Fruit fly (Drosophila melanogaster): Measurements from ENCODE around the gene Cp15.

Gene Cp15

DNA sequence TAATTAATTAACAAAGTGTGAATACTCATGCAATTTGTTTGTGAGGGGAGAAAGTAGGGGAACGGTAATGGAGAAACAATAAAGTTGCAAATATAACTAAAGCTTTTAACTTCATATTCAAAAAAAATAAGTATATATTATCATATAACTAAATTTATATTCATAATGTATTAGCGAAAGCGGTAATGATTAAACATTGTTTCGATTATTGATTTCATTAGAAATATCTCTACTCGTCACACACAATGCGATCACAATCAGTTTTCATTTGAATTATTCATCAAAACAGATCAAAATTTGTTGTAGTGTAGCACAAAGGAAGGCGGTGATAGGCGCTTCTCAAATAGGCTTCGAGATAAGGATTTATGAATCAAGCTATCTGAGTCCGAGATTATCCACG, 27.4 kb downstream of the Cp15 start, which contains the start of gene CG6576:
Gene CG6576, plus strand, starts transcription at position 301 of the 400 bp plus-strand sequence.
- no peak for TF ChIP-seq az2 (GFP tag; optimal IDR thresholded peaks at IDR 0.05)

DNA sequence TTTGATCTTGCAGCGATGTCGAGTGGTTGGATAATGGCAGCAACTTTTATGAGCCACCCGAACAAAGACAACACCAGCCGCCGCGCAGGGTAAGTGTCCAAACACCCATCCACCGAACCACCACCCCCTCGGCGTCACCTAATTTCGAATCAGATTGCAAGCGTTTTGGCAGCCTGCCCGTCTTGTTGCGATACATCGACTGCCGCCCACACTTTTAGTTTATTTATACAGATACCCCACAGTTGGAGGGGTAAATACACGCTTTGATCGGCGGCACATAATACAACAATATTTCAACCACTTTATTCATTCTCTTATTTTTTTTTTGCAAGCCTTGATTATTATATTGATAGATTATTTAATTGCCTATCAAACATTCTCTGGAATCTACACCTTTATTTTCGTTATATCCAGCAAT, 34.8 kb downstream of the Cp15 start:
- peak; percentile 39; the same call in 1 of the 2 replicates for TF ChIP-seq Awh (GFP tag; IDR thresholded peaks at IDR 0.05)
- TF ChIP-seq her (GFP tag; optimal IDR thresholded peaks at IDR 0.05), result no peak
- TF ChIP-seq CG33557 (GFP tag; optimal IDR thresholded peaks at IDR 0.05), result no peak
- peak; percentile 54 for TF ChIP-seq Med (GFP tag)
- no peak for TF ChIP-seq NK7.1 (GFP tag; optimal IDR thresholded peaks at IDR 0.05)
- TF ChIP-seq Rfx (GFP tag; IDR thresholded peaks at IDR 0.05), result peak; percentile 57
- no peak for TF ChIP-seq lov (optimal IDR thresholded peaks at IDR 0.05)
- TF ChIP-seq lov (GFP tag; IDR thresholded peaks at IDR 0.05), result 0 out of 3 replicates have a peak, but pooled peaks have one; percentile 66
- TF ChIP-seq CG10462 (GFP tag; optimal IDR thresholded peaks at IDR 0.05), result peak; percentile 14
- TF ChIP-seq CG34422 (GFP tag; IDR thresholded peaks at IDR 0.05), result peak; percentile 63; the same call in 2 of the 3 replicates
- peak; percentile 3 for TF ChIP-seq shn (GFP tag; optimal IDR thresholded peaks at IDR 0.05)
- no peak for TF ChIP-seq CG8290 (GFP tag; optimal IDR thresholded peaks at IDR 0.05)
- peak in 1 of 2 experiments; percentile 31 for TF ChIP-seq CG8290 (tag; optimal IDR thresholded peaks at IDR 0.05)
- TF ChIP-seq Hey (tag; optimal IDR thresholded peaks at IDR 0.05), result peak; percentile 61
- TF ChIP-seq CG3847 (GFP tag; IDR thresholded peaks at IDR 0.05), result peak; percentile 51; the same call in 1 of the 2 replicates
- no peak for TF ChIP-seq Tbp (GFP tag; optimal IDR thresholded peaks at IDR 0.05)
- TF ChIP-seq ERR (GFP tag; optimal IDR thresholded peaks at IDR 0.05), result no peak
- no peak for TF ChIP-seq CTCF (GFP tag; optimal IDR thresholded peaks at IDR 0.05)
- TF ChIP-seq gfzf (GFP tag; optimal IDR thresholded peaks at IDR 0.05), result no peak
- peak; percentile 44; the same call in 2 of the 3 replicates for TF ChIP-seq CG14050 (GFP tag; IDR thresholded peaks at IDR 0.05)
- TF ChIP-seq Side (GFP tag; optimal IDR thresholded peaks at IDR 0.05), result no peak
- peak; percentile 94; the same call in 3 of the 4 replicates for TF ChIP-seq chinmo (GFP tag; IDR thresholded peaks at IDR 0.05; ENCODE audit: partially characterized antibody)
- no peak for TF ChIP-seq CG43689 (GFP tag; IDR thresholded peaks at IDR 0.05)
- TF ChIP-seq dmrt11E (tag; optimal IDR thresholded peaks at IDR 0.05), result no peak
- peak; percentile 55 for TF ChIP-seq CG31441 (GFP tag; IDR thresholded peaks at IDR 0.05)
- no peak for TF ChIP-seq BtbVII (GFP tag; optimal IDR thresholded peaks at IDR 0.05)
- TF ChIP-seq ems (GFP tag; optimal IDR thresholded peaks at IDR 0.05), result no peak
- TF ChIP-seq gsb (GFP tag; IDR thresholded peaks at IDR 0.05), result peak; percentile 54; the same call in 1 of the 2 replicates
- no peak for TF ChIP-seq tll (GFP tag; optimal IDR thresholded peaks at IDR 0.05)
- no peak for TF ChIP-seq CG12104 (GFP tag; optimal IDR thresholded peaks at IDR 0.05)
- peak; percentile 21 for TF ChIP-seq CG1603 (tag; optimal IDR thresholded peaks at IDR 0.05)
- TF ChIP-seq CG18764 (GFP tag; optimal IDR thresholded peaks at IDR 0.05), result no peak
- no peak for TF ChIP-seq wdn (GFP tag; IDR thresholded peaks at IDR 0.05)
- TF ChIP-seq Max (GFP tag; optimal IDR thresholded peaks at IDR 0.05), result no peak
- TF ChIP-seq ase (GFP tag; IDR thresholded peaks at IDR 0.05), result no peak; the same call in 2 of the 3 replicates
- peak; percentile 34 for TF ChIP-seq Fer3 (tag; optimal IDR thresholded peaks at IDR 0.05)
- TF ChIP-seq repo (GFP tag; optimal IDR thresholded peaks at IDR 0.05), result no peak
- no peak for TF ChIP-seq TFAM (GFP tag; optimal IDR thresholded peaks at IDR 0.05)
- TF ChIP-seq H15 (GFP tag; IDR thresholded peaks at IDR 0.05), result peak; percentile 56; the same call in 1 of the 3 replicates
- no peak for TF ChIP-seq CG3995 (GFP tag; optimal IDR thresholded peaks at IDR 0.05)
- no peak for TF ChIP-seq CG10979 (tag; optimal IDR thresholded peaks at IDR 0.05)
- no peak for TF ChIP-seq CG7928 (GFP tag; optimal IDR thresholded peaks at IDR 0.05)
- peak; percentile 68 for TF ChIP-seq CG12769 (tag; optimal IDR thresholded peaks at IDR 0.05)
- no peak for TF ChIP-seq CG4360 (GFP tag; IDR thresholded peaks at IDR 0.05)
- TF ChIP-seq Ets97D (GFP tag; optimal IDR thresholded peaks at IDR 0.05), result no peak
- no peak for TF ChIP-seq inv (GFP tag; IDR thresholded peaks at IDR 0.05; ENCODE audit: partially characterized antibody)
- no peak for TF ChIP-seq CG5953 (GFP tag; IDR thresholded peaks at IDR 0.05)
- no peak for TF ChIP-seq HLH3B (GFP tag; IDR thresholded peaks at IDR 0.05)
- TF ChIP-seq pnt (GFP tag; optimal IDR thresholded peaks at IDR 0.05), result no peak
- no peak for TF ChIP-seq CG7745 (tag; optimal IDR thresholded peaks at IDR 0.05)

Data from whole organism, embryonic.